Fruit fly (Drosophila melanogaster): ENCODE data around the gene CG43965.

dm6 chr3L:8728181-8728580 lies 2.6 kb upstream of the CG43965 start, which contains the start of gene Cp15:
- TF ChIP-seq usp (GFP tag; optimal IDR thresholded peaks at IDR 0.05) = no peak
- TF ChIP-seq EcR (GFP tag; optimal IDR thresholded peaks at IDR 0.05) = no peak

Measured in whole organism.